Worm (Caenorhabditis elegans) whole organism, mixed stage, embryonic: ENCODE data around the gene srj-40.

Experiments used
- cnd-1 ChIP-seq: fragments of 200-800 bp; sonication (Bioruptor generic); optimal IDR thresholded peaks from 2 replicates; lab custom pipeline; 2018; ENCODE audit warnings: mild to moderate bottlenecking, missing genetic modification characterization, missing compliant biosample characterization
- elt-1 ChIP-seq: sonication (generic microtip); optimal IDR thresholded peaks from 2 replicates; lab custom pipeline; 2017; ENCODE audit warnings: missing genetic modification characterization, mild to moderate bottlenecking, missing compliant biosample characterization, antibody characterized with exemption, moderate library complexity, borderline replicate concordance; ENCODE audit not compliant: insufficient read depth
- lin-13 ChIP-seq: fragments of 150-350 bp; optimal IDR thresholded peaks from 2 replicates; lab custom pipeline; 2014; ENCODE audit warnings: missing biosample characterization, missing genetic modification characterization
- mep-1 ChIP-seq: fragments of 150-350 bp; optimal IDR thresholded peaks from 2 replicates; lab custom pipeline; 2017; ENCODE audit warnings: missing biosample characterization, missing genetic modification reagents, missing genetic modification characterization, inconsistent platforms
- nhr-12 ChIP-seq: fragments of 150-350 bp; optimal IDR thresholded peaks from 2 replicates; lab custom pipeline; 2014; ENCODE audit warnings: missing biosample characterization, missing genetic modification characterization
- nhr-237 ChIP-seq: fragments of 150-350 bp; optimal IDR thresholded peaks from 2 replicates; lab custom pipeline; 2014; ENCODE audit warnings: missing biosample characterization, missing genetic modification characterization
- snpc-4 ChIP-seq: fragments of 150-350 bp; optimal IDR thresholded peaks from 2 replicates; lab custom pipeline; 2014; ENCODE audit warnings: missing biosample characterization, missing genetic modification characterization
- sptf-1 ChIP-seq: sonication (generic microtip); optimal IDR thresholded peaks from 2 replicates; lab custom pipeline; 2017; ENCODE audit warnings: mild to moderate bottlenecking, missing genetic modification characterization, moderate library complexity, missing compliant biosample characterization
- unc-39 ChIP-seq: fragments of 150-350 bp; optimal IDR thresholded peaks from 2 replicates; lab custom pipeline; 2014; ENCODE audit warnings: missing biosample characterization, missing genetic modification characterization
- unc-62 ChIP-seq: fragments of 150-350 bp; optimal IDR thresholded peaks from 2 replicates; lab custom pipeline; 2014; ENCODE audit warnings: missing biosample characterization, missing genetic modification reagents, missing genetic modification characterization
- ztf-11 ChIP-seq: fragments of 150-350 bp; optimal IDR thresholded peaks from 2 replicates; lab custom pipeline; 2014; ENCODE audit warnings: missing biosample characterization, missing genetic modification characterization

- TF ChIP-seq ztf-11 = no peak
- TF ChIP-seq unc-39 (tag; lab: Kevin White, UChicago) = no peak
- no peak for TF ChIP-seq unc-62 (GFP tag; lab: Kevin White, UChicago)
- TF ChIP-seq nhr-12 (tag; lab: Kevin White, UChicago) = no peak
- no peak for TF ChIP-seq lin-13 (tag; lab: Kevin White, UChicago)
- TF ChIP-seq nhr-237 (tag; lab: Kevin White, UChicago) = no peak
- no peak for TF ChIP-seq sptf-1 (tag; lab: Kevin White, UChicago)
- TF ChIP-seq snpc-4 (tag; lab: Kevin White, UChicago) = no peak
- TF ChIP-seq elt-1 = no peak
- no peak for TF ChIP-seq cnd-1 (tag; lab: Kevin White, UChicago)
- TF ChIP-seq mep-1 (tag; lab: Kevin White, UChicago) = no peak
Measured at ce11 chrV:4114627-4115026, 13.0 kb downstream of the srj-40 start, which contains the start of gene srw-133.
